Worm (Caenorhabditis elegans): ENCODE measurements around the gene lin-5.

Gene lin-5

DNA sequence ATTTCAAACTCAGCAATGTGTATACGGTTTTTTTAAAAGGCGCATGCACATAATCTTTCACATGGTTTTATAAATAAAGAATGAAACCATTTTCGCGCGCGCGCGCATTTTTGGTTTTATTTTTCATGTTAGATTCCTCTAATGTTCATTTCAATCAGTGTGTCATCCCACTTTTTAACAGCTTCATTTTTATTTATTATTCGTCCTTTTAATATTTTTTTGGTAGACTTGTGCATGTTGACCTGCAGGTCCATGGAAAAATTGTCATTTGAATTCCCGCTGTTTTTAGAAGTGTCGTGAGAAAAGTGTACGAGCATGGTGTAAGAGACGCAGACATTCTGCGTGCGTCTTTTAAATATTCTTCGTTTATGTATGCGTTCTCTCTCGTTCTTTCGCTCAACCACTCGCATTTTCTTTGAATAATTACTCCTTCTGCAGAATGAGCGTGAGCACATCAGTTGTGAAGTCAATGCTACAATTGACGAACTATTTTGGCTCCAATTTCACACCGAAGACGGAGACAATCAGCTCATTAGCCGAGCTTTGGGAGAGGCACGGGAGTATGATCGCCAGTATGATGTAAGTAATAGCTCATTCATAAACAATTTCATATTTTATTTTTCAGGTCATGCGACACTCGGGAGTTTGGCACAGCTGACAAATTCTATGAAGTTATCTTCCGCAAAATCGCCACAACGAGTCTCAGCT lies at the start of gene lin-5:
Gene lin-5 (plus strand): TSS at position 354 of the 708 bp plus-strand sequence.
- no peak for TF ChIP-seq unc-62 (GFP tag; optimal IDR thresholded peaks at IDR 0.05)

DNA sequence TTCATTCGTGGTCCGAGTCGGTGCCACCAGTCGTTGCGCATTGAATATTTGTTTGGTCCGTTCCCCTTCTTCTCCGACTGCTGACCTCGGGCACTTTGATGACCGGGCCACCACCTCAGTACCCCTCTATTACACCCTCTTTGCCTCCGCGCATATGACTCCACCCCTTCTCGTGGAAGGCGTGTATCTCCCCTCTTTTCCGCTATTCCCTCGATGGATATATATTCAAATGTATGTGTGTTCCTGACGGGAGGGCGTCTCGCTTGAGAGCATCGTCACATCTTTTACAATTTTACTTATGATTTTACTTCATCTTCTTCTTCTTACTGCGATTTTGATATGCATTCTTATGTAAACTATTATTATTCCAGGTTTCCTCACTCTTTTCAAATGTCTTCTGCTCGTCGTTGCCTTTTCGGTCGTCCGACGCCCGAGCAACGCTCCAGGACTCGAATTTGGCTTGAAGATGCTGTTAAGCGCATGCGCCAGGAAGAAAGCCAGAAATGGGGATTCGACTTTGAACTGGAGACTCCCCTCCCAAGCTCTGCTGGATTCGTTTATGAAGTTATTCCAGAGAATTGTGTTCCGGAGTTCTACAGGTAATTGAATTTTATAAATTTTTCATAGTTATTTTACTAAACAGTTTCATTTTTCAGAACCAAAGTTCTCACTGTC lies 49.4 kb upstream of the lin-5 start, which contains the start of gene cki-1:
Gene cki-1 (plus strand): TSS at position 372 of the 675 bp plus-strand sequence.
- TF ChIP-seq unc-62 (GFP tag; optimal IDR thresholded peaks at IDR 0.05), result no peak

DNA sequence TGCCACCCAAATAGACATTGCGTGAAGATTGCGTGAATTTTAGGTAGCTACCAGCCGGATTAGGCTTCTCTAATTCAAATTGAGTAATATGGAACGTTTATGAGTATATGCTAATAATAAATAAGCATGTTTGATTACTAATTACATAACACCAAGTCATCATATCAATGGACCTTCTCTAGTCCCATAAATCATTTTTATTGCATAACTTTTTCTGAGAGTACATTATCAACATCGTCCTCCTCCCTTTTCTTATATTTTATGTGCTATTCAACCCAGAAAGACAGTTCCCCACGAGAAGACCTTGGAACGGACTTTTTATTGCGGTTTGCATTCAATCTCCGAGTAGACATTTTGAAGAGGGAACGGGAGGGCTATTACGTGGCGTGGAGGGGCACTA lies 48.0 kb upstream of the lin-5 start:
- no peak for TF ChIP-seq unc-62 (GFP tag; optimal IDR thresholded peaks at IDR 0.05)

DNA sequence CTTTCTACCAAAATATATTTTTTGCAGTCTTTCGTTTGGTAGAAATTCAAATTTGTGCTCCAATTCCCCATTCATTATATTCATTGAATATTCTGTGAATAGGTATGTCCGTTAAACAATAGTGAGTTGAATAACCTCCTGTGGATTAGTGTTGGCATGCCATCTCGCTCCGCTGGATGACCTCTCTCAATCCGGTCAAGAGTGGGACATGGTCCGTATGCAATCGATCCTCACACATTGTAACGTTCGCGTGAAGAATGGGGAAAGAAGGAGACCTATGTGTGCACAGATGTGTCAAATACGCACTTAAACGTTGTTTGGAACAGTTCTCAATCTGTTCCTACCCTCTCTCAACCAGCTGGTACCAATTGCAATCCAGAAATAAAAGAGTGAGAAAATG lies 47.1 kb upstream of the lin-5 start:
- no peak for TF ChIP-seq unc-62 (GFP tag; optimal IDR thresholded peaks at IDR 0.05)

DNA sequence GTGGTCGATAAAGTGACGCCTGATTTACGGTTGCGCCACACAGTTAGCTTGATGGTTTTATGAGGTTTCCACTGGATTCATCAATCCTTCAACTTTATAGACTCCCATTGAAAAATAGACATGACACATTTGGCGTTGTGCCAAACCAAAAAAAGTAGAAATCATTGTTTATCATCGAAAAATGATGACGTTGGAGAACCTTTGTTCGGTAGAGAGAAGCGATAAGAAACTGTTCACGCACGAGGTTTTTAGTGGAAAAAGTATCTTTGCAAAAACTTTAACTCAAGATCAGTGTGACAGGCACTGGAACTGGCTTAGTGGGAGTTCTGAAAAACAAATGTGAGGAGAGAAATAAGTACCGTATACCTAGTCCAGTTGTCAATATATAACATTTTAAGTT lies 46.7 kb upstream of the lin-5 start:
- TF ChIP-seq unc-62 (GFP tag; optimal IDR thresholded peaks at IDR 0.05), result no peak

DNA sequence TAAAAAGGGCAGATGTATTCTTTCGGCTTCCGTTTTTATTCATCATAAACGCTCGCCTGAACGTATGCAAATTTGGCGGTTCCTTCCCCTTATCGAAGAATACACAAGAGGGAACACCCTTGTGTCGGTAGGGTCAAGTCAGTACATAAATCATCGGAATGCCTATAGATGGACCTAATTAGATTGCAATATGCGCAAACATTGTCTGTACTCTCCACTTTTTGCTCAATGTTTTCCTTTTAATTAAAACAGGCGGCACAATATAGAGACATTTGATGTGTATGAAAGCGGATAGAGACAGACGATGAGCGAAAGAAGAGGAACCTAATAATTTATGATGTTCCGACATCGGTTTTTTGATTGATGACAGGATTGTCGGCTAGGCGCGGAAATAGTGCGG lies 46.2 kb upstream of the lin-5 start:
- no peak for TF ChIP-seq unc-62 (GFP tag; optimal IDR thresholded peaks at IDR 0.05)

DNA sequence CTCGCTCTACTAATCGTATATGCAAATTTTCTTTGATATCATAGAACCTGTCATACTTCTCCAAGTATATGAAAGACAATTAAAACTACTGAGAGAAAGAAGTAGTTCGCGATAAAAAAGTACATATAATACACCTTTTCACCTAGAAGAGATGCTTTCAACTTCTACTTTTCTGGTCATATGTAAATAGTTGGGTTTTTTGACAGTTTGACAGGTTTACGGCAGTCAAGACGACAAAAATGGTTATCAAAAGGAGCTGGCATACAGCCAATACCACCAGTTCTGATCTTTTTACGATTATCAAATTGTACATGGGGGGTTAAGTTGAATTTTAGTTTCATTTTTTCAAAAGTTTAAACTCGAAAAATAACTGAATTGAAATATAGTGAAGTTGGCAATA lies 45.5 kb upstream of the lin-5 start:
- no peak for TF ChIP-seq unc-62 (GFP tag; optimal IDR thresholded peaks at IDR 0.05)

DNA sequence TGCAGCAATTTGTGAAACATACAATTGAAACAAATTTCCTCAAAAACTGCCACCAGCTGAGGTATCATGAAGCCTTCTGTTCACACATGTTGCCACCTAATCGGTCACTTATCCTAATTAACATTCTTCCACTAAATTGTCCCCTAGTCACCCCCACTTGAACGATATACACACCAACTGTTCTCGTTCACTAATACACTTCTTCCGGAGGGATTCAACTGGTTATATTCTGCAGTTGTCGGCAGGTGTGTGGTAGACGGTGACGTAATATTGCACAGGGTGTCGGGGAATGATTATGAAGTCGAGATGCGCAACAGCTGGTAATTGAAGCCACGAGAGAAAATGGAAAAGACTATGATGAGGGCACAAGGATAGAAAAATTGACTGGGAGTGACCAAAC lies 45.0 kb upstream of the lin-5 start:
- no peak for TF ChIP-seq unc-62 (GFP tag; optimal IDR thresholded peaks at IDR 0.05)

DNA sequence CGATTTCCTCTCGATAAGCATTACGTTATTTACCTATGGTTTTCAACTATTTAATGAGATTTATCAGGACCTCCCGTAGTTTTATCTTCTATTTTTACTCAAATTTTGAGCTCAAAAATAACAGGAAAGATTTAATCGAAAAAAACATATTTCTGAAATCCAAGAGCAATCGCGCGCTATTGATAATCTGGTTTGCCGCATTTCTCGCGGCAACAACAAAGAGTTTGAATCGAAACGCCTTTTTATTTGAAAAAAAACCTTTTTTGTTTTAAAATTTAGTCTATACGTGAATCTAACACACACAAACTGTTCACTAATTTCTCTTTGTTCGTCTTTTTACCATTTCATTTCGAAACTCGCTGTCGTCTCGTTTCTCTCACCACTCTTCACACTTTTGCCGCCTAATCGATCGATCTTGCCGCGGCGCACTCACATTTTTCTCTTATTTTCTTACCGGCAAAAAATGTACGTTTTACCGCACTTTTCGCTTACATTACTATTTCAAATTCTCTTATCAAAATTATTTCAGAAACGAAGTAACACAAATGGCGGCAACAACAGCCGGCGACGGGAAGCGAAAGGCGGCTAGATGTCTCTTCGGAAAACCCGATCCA lies 44.1 kb upstream of the lin-5 start, which contains the start of gene cki-2:
Gene cki-2 (plus strand): TSS at position 337 of the 614 bp plus-strand sequence.
- TF ChIP-seq unc-62 (GFP tag; optimal IDR thresholded peaks at IDR 0.05), result no peak

DNA sequence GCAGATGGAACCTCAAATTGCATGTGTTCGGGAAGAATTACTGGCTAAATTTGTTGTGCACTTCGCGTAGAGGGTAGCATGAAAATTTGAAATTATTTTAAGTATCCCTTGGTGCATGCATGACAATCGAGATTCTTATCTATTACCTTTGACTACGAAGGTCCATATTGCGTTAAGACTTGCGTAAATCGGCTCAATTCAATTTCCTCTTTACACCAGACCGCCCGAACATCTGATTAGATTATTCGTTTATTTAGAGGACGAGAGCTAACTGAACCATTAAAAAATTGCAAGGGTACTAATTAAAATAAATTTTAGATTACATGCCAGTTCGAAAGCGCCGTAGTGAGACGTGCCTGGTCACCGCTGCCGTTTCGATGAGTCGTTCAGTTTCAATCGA lies 42.8 kb upstream of the lin-5 start:
- TF ChIP-seq unc-62 (GFP tag; optimal IDR thresholded peaks at IDR 0.05), result no peak

DNA sequence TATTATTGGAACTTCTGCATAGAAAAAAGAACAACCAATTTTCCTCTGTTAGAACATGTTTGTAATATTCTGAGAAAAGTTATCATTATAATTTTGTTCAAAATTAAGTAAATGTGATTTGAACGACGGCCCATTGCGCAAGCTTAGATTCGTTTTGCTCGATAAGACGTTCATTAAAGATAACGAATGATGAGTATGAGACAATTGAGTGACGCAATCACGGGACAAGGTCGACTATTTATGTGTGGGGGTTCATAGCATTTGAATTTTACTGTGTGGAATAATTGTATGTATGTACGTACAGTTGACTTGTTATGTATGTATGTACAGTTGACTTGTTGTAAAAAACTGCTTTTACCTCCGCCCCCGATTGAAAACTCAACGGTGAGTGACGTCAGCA lies 41.0 kb upstream of the lin-5 start:
- no peak for TF ChIP-seq unc-62 (GFP tag; optimal IDR thresholded peaks at IDR 0.05)

DNA sequence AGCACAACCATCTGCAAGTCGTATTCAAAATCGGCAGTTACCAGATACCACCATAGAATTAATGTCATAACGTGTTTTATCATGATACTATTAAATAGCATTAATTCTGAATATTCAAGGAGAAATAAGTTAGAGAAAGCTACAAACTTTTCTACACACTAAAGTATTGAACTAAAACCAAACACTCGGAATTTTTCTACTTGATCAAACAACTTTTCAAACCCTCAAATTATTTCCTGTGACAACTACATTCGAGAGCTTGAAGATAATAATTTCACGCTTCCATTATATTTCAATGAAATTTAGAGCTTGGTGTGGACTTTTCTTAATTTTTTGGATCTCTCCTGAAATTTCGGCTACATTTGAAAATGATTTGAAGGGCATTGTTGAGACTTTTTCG lies 37.9 kb upstream of the lin-5 start, which contains the start of gene irld-47:
Gene irld-47 (minus strand): TSS at position 101 of the 400 bp plus-strand sequence.
- no peak for TF ChIP-seq unc-62 (GFP tag; optimal IDR thresholded peaks at IDR 0.05)

DNA sequence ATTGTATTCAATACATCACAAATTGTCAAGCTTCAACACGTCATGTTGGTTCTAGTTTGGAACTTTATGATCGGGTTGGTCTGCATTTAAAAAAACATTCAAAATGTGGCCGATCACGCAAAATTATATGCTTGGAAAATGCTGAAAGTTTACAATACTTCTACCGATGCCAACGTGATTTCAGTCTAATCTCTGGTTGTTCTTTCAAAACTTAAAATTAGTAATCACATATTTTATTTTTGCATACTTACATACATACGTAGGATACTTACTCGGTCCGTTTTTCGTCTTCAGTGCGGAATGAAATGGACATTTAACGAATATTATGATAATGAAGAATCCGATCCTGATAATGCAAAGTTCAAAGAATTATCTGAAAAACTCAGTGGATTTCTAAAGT lies 35.3 kb upstream of the lin-5 start, which contains the start of gene srw-62:
Gene srw-62 (plus strand): TSS at position 301 of the 400 bp plus-strand sequence.
- no peak for TF ChIP-seq unc-62 (GFP tag; optimal IDR thresholded peaks at IDR 0.05)

DNA sequence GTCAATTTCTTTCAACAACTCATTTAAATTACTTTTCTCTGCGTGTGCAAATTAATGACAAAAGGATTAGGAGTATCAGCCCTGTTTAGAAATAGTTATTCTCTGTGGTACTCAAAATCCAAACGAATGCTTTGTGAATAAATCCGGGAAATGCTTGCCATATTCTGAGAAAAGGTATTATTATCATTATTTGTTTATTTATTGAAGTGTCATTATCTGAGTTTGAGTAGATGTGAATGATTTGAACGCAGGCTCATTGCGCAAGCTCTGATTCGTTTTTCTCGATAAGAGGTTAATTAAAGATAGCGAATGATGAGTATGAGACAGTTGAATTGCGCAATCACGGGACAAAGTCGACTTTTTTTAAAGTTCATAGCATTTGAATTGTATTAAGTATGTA lies 32.5 kb upstream of the lin-5 start:
- no peak for TF ChIP-seq unc-62 (GFP tag; optimal IDR thresholded peaks at IDR 0.05)

DNA sequence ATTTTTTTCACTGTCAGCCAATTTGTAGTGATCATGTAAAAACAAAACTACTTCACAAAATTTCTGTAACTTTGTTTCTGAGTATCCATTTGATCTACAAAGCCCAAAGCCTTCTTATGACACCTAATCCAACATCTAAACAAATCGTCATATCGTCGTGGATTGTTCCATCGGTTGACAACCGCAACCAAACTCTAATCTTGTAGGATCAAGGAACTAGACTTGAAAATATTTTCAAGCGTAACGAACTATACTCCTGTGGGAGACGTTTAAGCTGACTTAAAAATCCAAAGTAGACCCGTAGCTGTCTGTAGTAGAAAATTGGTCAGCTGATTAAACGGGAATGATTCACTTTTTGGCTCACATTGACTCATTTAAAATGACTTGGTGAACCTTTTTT lies 30.8 kb upstream of the lin-5 start:
- TF ChIP-seq unc-62 (GFP tag; optimal IDR thresholded peaks at IDR 0.05), result no peak

DNA sequence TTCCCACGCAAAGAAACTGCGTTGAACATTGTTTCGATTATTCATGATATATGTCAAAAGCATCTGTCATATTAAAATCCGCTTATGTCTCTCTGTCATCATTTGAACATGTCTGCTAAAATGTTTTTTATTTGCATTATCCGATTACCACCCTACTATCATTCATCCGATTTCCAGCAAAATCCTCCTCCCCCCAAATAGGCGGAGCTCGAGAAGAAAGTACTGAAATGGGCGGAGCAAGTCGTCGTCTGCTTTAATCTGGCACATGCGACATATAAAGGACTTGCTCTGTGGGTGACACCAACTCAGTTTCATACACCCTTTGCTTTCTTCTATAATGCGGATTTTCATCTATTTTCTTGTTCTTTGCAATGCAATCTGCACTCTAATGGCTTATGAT lies 28.3 kb upstream of the lin-5 start, which contains the start of gene T09A5.14:
Gene T09A5.14 (plus strand): TSS at position 301 of the 400 bp plus-strand sequence.
- no peak for TF ChIP-seq unc-62 (GFP tag; optimal IDR thresholded peaks at IDR 0.05)

DNA sequence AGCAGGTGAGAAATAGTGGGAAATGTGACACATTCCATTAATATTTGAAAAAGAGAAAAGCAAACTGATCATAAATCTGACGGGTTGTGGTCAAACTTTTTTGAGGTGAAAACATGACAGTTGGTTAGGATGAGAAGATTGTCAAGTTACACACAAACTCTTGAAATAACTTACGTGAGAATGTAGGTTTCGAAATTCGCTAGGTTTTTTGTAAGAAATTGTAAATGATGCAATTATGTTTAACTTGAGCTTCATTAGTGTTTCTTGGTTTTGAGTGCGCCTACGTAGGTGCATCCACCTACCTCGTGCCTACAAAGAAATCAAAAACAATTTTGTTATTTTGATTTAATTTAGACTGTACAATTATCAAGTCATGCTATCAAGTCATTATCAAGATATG lies 25.1 kb upstream of the lin-5 start, which contains the start of gene cex-2:
Gene cex-2 (minus strand): TSS at position 101 of the 400 bp plus-strand sequence.
- no peak for TF ChIP-seq unc-62 (GFP tag; optimal IDR thresholded peaks at IDR 0.05)

Data from whole organism, dauer.